Worm (Caenorhabditis elegans) whole organism, mixed stage, embryonic: Measurements from ENCODE around the gene pezo-1.

Source experiments
- ceh-43 ChIP-seq: fragments of 200-800 bp; sonication (Bioruptor generic); optimal IDR thresholded peaks from 2 replicates; lab custom pipeline; 2018; ENCODE audit warnings: mild to moderate bottlenecking, missing genetic modification characterization, moderate library complexity, missing compliant biosample characterization
- elt-1 ChIP-seq: sonication (generic microtip); optimal IDR thresholded peaks from 2 replicates; lab custom pipeline; 2017; ENCODE audit warnings: missing genetic modification characterization, mild to moderate bottlenecking, missing compliant biosample characterization, antibody characterized with exemption, moderate library complexity, borderline replicate concordance; ENCODE audit not compliant: insufficient read depth
- ham-2 ChIP-seq: fragments of 200-800 bp; sonication (Bioruptor generic); optimal IDR thresholded peaks from 2 replicates; lab custom pipeline; 2018; ENCODE audit warnings: mild to moderate bottlenecking, missing genetic modification characterization, missing compliant biosample characterization
- lin-13 ChIP-seq: fragments of 150-350 bp; optimal IDR thresholded peaks from 2 replicates; lab custom pipeline; 2014; ENCODE audit warnings: missing biosample characterization, missing genetic modification characterization
- lsy-2 ChIP-seq: fragments of 150-350 bp; optimal IDR thresholded peaks from 2 replicates; lab custom pipeline; 2014; ENCODE audit warnings: missing biosample characterization, missing genetic modification characterization
- pha-4 ChIP-seq: fragments of 150-350 bp; optimal IDR thresholded peaks from 2 replicates; lab custom pipeline; 2018; ENCODE audit warnings: missing biosample characterization, missing genetic modification reagents, missing genetic modification characterization
- snpc-4 ChIP-seq: fragments of 150-350 bp; optimal IDR thresholded peaks from 2 replicates; lab custom pipeline; 2014; ENCODE audit warnings: missing biosample characterization, missing genetic modification characterization
- sptf-1 ChIP-seq: sonication (generic microtip); optimal IDR thresholded peaks from 2 replicates; lab custom pipeline; 2017; ENCODE audit warnings: mild to moderate bottlenecking, missing genetic modification characterization, moderate library complexity, missing compliant biosample characterization
- unc-120 ChIP-seq: sonication (generic microtip); optimal IDR thresholded peaks from 2 replicates; lab custom pipeline; 2017; ENCODE audit warnings: missing genetic modification characterization, missing compliant biosample characterization; ENCODE audit not compliant: poor library complexity, severe bottlenecking
- unc-39 ChIP-seq: fragments of 150-350 bp; optimal IDR thresholded peaks from 2 replicates; lab custom pipeline; 2014; ENCODE audit warnings: missing biosample characterization, missing genetic modification characterization
- unc-62 ChIP-seq: fragments of 150-350 bp; optimal IDR thresholded peaks from 2 replicates; lab custom pipeline; 2014; ENCODE audit warnings: missing biosample characterization, missing genetic modification reagents, missing genetic modification characterization
- zip-8 ChIP-seq: fragments of 150-350 bp; optimal IDR thresholded peaks from 2 replicates; lab custom pipeline; 2014; ENCODE audit warnings: missing biosample characterization, missing genetic modification characterization

DNA sequence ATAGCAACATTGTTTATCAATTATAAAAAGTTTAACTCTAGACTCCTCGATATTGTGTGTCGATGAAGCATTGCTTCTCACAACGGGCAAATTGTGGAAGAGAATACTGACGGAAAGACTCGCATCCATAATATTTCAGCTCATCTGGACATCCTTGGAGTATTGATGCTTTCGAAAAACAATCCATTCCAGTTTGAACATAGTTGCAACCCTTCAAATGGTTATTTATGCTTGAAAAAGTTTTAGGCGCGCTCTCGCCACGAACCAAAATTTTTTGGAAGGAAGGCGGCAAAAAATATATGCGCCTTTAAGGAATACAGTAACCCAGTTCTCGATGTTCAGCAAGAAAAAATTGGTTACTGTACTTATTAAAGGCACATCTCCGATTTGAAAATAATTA is 43.8 kb downstream of the pezo-1 start:
- TF ChIP-seq lin-13 (tag; lab: Kevin White, UChicago) (no peak), snpc-4 (tag; lab: Kevin White, UChicago) (no peak), unc-39 (no peak), pha-4 (tag; lab: Kevin White, UChicago) (no peak), elt-1 (tag; lab: Kevin White, UChicago) (no peak), sptf-1 (tag; lab: Kevin White, UChicago) (no peak), zip-8 (tag; lab: Kevin White, UChicago) (no peak), ceh-43 (GFP tag; lab: Kevin White, UChicago) (no peak), unc-120 (tag; lab: Kevin White, UChicago) (no peak), unc-62 (no peak), lsy-2 (tag; lab: Kevin White, UChicago) (no peak), ham-2 (GFP tag; lab: Kevin White, UChicago) (no peak)
